Fruit fly (Drosophila melanogaster) whole organism, wandering third instar larva: ENCODE data around the gene CG31068.
A peak's percentile ranks its signal among the peaks of the same experiment; 100 is the strongest.

Source experiments
- Abd-B ChIP-seq: fragments of >200 bp; optimal IDR thresholded peaks from 2 replicates; lab custom pipeline; 2017; ENCODE audit warnings: missing biosample characterization, missing genetic modification characterization
- CG9705 ChIP-seq: fragments of 200-800 bp; sonication (Bioruptor generic); optimal IDR thresholded peaks from 2 replicates; lab custom pipeline; 2018; ENCODE audit warnings: missing biosample characterization, mild to moderate bottlenecking, missing genetic modification characterization
- GATAd ChIP-seq: sonication (Bioruptor generic); optimal IDR thresholded peaks from 2 replicates; lab custom pipeline; 2016; ENCODE audit warnings: missing biosample characterization, missing genetic modification characterization
- Hr78 ChIP-seq: fragments of >200 bp; optimal IDR thresholded peaks from 2 replicates; lab custom pipeline; 2017; ENCODE audit warnings: missing biosample characterization, missing genetic modification characterization
- Jra ChIP-seq: sonication (Bioruptor generic); optimal IDR thresholded peaks from 2 replicates; lab custom pipeline; 2016; ENCODE audit warnings: missing biosample characterization, missing genetic modification characterization
- Mio ChIP-seq: sonication (Bioruptor generic); optimal IDR thresholded peaks from 2 replicates; lab custom pipeline; 2016; ENCODE audit warnings: missing biosample characterization, missing genetic modification characterization
- Myc ChIP-seq: fragments of >200 bp; optimal IDR thresholded peaks from 2 replicates; lab custom pipeline; 2017
- N ChIP-seq: fragments of >200 bp; optimal IDR thresholded peaks from 2 replicates; lab custom pipeline; 2018; ENCODE audit warnings: missing biosample characterization, missing external identifiers, missing genetic modification characterization
- OdsH ChIP-seq: fragments of 200-800 bp; sonication (Bioruptor generic); optimal IDR thresholded peaks from 2 replicates; lab custom pipeline; 2016; ENCODE audit warnings: missing biosample characterization, mild to moderate bottlenecking, missing genetic modification characterization
- br ChIP-seq: fragments of 200-800 bp; sonication (Bioruptor generic); optimal IDR thresholded peaks from 2 replicates; lab custom pipeline; 2016; ENCODE audit warnings: missing biosample characterization, missing genetic modification characterization
- dsf ChIP-seq: sonication (Bioruptor generic); optimal IDR thresholded peaks from 2 replicates; lab custom pipeline; 2016; ENCODE audit warnings: missing biosample characterization, missing genetic modification characterization, borderline replicate concordance
- psq ChIP-seq: fragments of 200-800 bp; sonication (Bioruptor generic); optimal IDR thresholded peaks from 3 replicates; lab custom pipeline; 2017; ENCODE audit warnings: missing biosample characterization, mild to moderate bottlenecking, missing genetic modification characterization, moderate library complexity
- sage ChIP-seq: fragments of 200-800 bp; sonication (Bioruptor generic); optimal IDR thresholded peaks from 2 replicates; lab custom pipeline; 2016; ENCODE audit warnings: missing biosample characterization, mild to moderate bottlenecking, missing genetic modification characterization

DNA sequence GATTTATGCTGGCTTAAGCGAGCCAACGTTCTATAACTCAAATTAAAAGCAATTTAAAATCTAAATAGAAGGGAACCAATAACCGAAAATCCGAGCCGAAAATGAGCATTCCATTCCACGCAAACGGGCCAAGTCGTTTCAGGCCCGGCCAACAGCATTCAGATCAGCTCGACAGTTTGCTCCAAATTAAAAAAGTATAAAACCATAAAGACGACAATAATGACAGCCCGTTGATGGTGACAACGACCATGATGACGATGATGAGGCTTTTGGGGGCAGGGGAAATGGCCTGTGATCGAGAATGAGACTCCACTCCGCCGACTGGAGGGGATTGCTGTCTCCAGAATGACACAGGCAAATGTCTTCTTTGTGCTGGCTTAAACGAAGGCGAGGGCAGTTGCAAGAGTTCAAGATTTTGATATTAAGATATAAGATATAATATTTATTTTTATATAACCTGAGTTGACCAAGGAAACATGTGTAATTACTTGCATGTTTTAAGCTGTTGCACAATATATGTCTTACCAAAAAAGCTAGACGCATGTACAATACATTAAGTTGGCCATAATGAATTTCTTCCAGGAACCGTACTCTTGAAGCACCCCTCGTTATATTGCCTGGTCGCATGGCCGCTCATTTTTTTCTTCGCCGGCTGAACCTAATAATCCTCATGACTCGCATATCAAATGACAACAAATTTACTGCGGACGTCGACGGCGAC is 28.6 kb upstream of the CG31068 start:
- no peak for TF ChIP-seq br
- TF ChIP-seq Myc (lab: Kevin White, UChicago) = no peak
- peak; percentile 8 for TF ChIP-seq sage (GFP tag; lab: Kevin White, UChicago)
- TF ChIP-seq N (GFP tag; lab: Kevin White, UChicago) = no peak
- TF ChIP-seq Mio (GFP tag; lab: Kevin White, UChicago) = no peak
- TF ChIP-seq CG9705 (GFP tag; lab: Kevin White, UChicago) = peak; percentile 13
- TF ChIP-seq OdsH (GFP tag; lab: Kevin White, UChicago) = peak; percentile 29
- TF ChIP-seq Jra (GFP tag; lab: Kevin White, UChicago) = no peak
- TF ChIP-seq psq = peak; percentile 36
- TF ChIP-seq dsf (GFP tag; lab: Kevin White, UChicago) = no peak
- no peak for TF ChIP-seq Abd-B (GFP tag; lab: Kevin White, UChicago)
- no peak for TF ChIP-seq Hr78 (GFP tag; lab: Kevin White, UChicago)
- TF ChIP-seq GATAd (GFP tag; lab: Kevin White, UChicago) = no peak
